Fruit fly (Drosophila melanogaster) whole organism: ENCODE data around the gene Qtzl.

ENCODE experiments used
- CG8478 ChIP-seq: fragments of >200 bp; optimal IDR thresholded peaks from 2 replicates; lab custom pipeline; 2018; ENCODE audit warnings: inconsistent platforms
- Dll ChIP-seq: fragments of >200 bp; optimal IDR thresholded peaks from 2 replicates; lab custom pipeline; 2017
- EcR ChIP-seq, 2 experiments: fragments of >200 bp; optimal IDR thresholded peaks; 2 replicates each; lab custom pipeline; 2017; ENCODE audit warnings: missing biosample characterization in 2 of 2, missing genetic modification characterization in 2 of 2, missing genetic modification reagents in 2 of 2
- usp ChIP-seq: fragments of >200 bp; optimal IDR thresholded peaks from 2 replicates; lab custom pipeline; 2017; ENCODE audit warnings: missing biosample characterization, missing genetic modification characterization, mixed read lengths

dm6 chr2L:12029594-12030197 lies 34.2 kb downstream of the Qtzl start:
- TF ChIP-seq Dll (no peak), CG8478 (lab: Kevin White, UChicago) (no peak), usp (GFP tag; lab: Kevin White, UChicago) (no peak), EcR (GFP tag; optimal IDR thresholded peaks at IDR 0.05; lab: Kevin White, UChicago) (no peak)
